Worm (Caenorhabditis elegans) whole organism, midembryonic: ENCODE measurements around the gene dgk-1.

Experiments used
- T22C8.4 ChIP-seq: fragments of 200-800 bp; sonication (Bioruptor generic); IDR thresholded peaks from 2 replicates; pipeline ENCODE4 v1.3.6; 2022; ENCODE audit warnings: missing genetic modification characterization, missing compliant biosample characterization
- med-1 ChIP-seq: sonication (generic microtip); optimal IDR thresholded peaks from 2 replicates; lab custom pipeline; 2017; ENCODE audit warnings: missing genetic modification characterization, mild to moderate bottlenecking, missing compliant biosample characterization, antibody characterized with exemption, missing genetic modification reagents; ENCODE audit not compliant: insufficient read depth
- ref-1 ChIP-seq: fragments of 200-800 bp; sonication (Bioruptor generic); conservative IDR thresholded peaks from 2 replicates; pipeline ENCODE4 v1.3.6; 2022; ENCODE audit warnings: missing genetic modification reagents, missing genetic modification characterization, missing compliant biosample characterization
- ztf-23 ChIP-seq: fragments of 200-800 bp; sonication (Bioruptor generic); IDR thresholded peaks from 2 replicates; pipeline ENCODE4 v1.3.6; 2022; ENCODE audit warnings: missing genetic modification reagents, missing genetic modification characterization, missing compliant biosample characterization
- ztf-29 ChIP-seq: fragments of 200-800 bp; sonication (Bioruptor generic); IDR thresholded peaks from 2 replicates; pipeline ENCODE4 v1.3.6; 2022; ENCODE audit warnings: missing genetic modification reagents, missing genetic modification characterization, missing compliant biosample characterization

- TF ChIP-seq ztf-23 (GFP tag; lab: Robert Waterston, UW) (no peak), ztf-29 (GFP tag; lab: Robert Waterston, UW) (no peak), ref-1 (GFP tag; lab: Robert Waterston, UW) (no peak), T22C8.4 (GFP tag; lab: Robert Waterston, UW) (no peak), med-1 (GFP tag; lab: Kevin White, UChicago) (no peak)
These were observed 43.4 kb downstream of the dgk-1 start for ce11 chrX:947885-948284.
